Fruit fly (Drosophila melanogaster): ENCODE measurements around the gene IntS12.

IntS12 gene

DNA sequence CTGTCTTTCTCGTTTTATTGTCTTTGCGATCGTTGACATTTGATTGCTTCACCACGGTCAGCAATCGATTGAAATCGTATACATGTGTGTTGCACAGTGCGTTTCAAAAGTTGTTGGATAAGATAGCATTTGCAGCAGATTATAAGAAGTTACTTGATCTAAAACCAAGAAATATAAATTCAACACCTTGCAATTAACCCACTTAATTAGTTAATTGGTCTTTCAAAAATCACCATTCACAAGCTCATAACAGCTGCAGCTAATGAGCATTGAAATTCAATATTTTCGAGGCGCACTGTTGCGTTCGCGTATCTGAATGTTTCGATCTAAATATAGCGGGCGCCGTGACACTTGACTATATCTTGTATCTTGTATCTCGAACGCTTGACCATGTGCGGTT, 29.6 kb downstream of the IntS12 start (continued):
- TF ChIP-seq Oli (tag; optimal IDR thresholded peaks at IDR 0.05), result peak; percentile 60
- no peak for TF ChIP-seq br (optimal IDR thresholded peaks at IDR 0.05)
- no peak for TF ChIP-seq CG18599 (GFP tag; optimal IDR thresholded peaks at IDR 0.05)
- TF ChIP-seq slbo (GFP tag; IDR thresholded peaks at IDR 0.05), result peak; percentile 37; the same call in 1 of the 2 replicates
- no peak for TF ChIP-seq bcd (GFP tag; optimal IDR thresholded peaks at IDR 0.05)
- no peak for TF ChIP-seq CG6175 (GFP tag; IDR thresholded peaks at IDR 0.05)
- TF ChIP-seq CG16779 (GFP tag; IDR thresholded peaks at IDR 0.05), result no peak
- no peak for TF ChIP-seq CG9215 (GFP tag; IDR thresholded peaks at IDR 0.05)
- no peak for TF ChIP-seq CG8281 (tag; optimal IDR thresholded peaks at IDR 0.05)
- TF ChIP-seq bab2 (GFP tag; optimal IDR thresholded peaks at IDR 0.05), result no peak
- TF ChIP-seq fd64A (GFP tag; optimal IDR thresholded peaks at IDR 0.05), result no peak
- TF ChIP-seq maf-S (GFP tag; optimal IDR thresholded peaks at IDR 0.05), result no peak
- no peak for TF ChIP-seq cwo (GFP tag; optimal IDR thresholded peaks at IDR 0.05)
- TF ChIP-seq Doc2 (GFP tag; IDR thresholded peaks at IDR 0.05), result no peak
- peak in 1 of 2 experiments; percentile 2 for TF ChIP-seq Eip74EF (GFP tag; optimal IDR thresholded peaks at IDR 0.05)
- no peak for TF ChIP-seq Doc3 (GFP tag; IDR thresholded peaks at IDR 0.05; ENCODE audit: partially characterized antibody)
- TF ChIP-seq Drgx (GFP tag; IDR thresholded peaks at IDR 0.05), result 0 out of 2 replicates have a peak, but pooled peaks have one; percentile 42
- TF ChIP-seq CG43689 (GFP tag; IDR thresholded peaks at IDR 0.05), result no peak
- no peak for TF ChIP-seq CG1529 (GFP tag; optimal IDR thresholded peaks at IDR 0.05)
- no peak for TF ChIP-seq Bdp1 (GFP tag; optimal IDR thresholded peaks at IDR 0.05)
- peak; percentile 41 for TF ChIP-seq CG11504 (tag; optimal IDR thresholded peaks at IDR 0.05)
- no peak for TF ChIP-seq cato (GFP tag; optimal IDR thresholded peaks at IDR 0.05; ENCODE audit: borderline replicate concordance)
- no peak for TF ChIP-seq org-1 (GFP tag; optimal IDR thresholded peaks at IDR 0.05)
- TF ChIP-seq sim (GFP tag; IDR thresholded peaks at IDR 0.05), result no peak
- TF ChIP-seq Bteb2 (GFP tag; optimal IDR thresholded peaks at IDR 0.05), result no peak
- TF ChIP-seq CG13775 (GFP tag; optimal IDR thresholded peaks at IDR 0.05), result peak; percentile 18
- TF ChIP-seq PHDP (tag; optimal IDR thresholded peaks at IDR 0.05), result peak; percentile 39
- TF ChIP-seq Trl (optimal IDR thresholded peaks at IDR 0.05), result no peak
- no peak for TF ChIP-seq Trl (GFP tag; optimal IDR thresholded peaks at IDR 0.05)
- no peak for TF ChIP-seq D19A (tag; optimal IDR thresholded peaks at IDR 0.05)
- TF ChIP-seq da (GFP tag; optimal IDR thresholded peaks at IDR 0.05), result no peak
- no peak for TF ChIP-seq HLHmδ (GFP tag; optimal IDR thresholded peaks at IDR 0.05)
- TF ChIP-seq Med (GFP tag), result peak; percentile 63
- no peak for TF ChIP-seq slou (GFP tag; optimal IDR thresholded peaks at IDR 0.05)
- no peak for TF ChIP-seq Hand (GFP tag; optimal IDR thresholded peaks at IDR 0.05)
- TF ChIP-seq grau (tag; optimal IDR thresholded peaks at IDR 0.05), result peak; percentile 59
- TF ChIP-seq CG16815 (GFP tag; optimal IDR thresholded peaks at IDR 0.05), result no peak
- TF ChIP-seq CG9437 (GFP tag; optimal IDR thresholded peaks at IDR 0.05), result peak; percentile 12
- no peak for TF ChIP-seq CG17186 (GFP tag; optimal IDR thresholded peaks at IDR 0.05)
- TF ChIP-seq HmgD (GFP tag; optimal IDR thresholded peaks at IDR 0.05), result no peak
- TF ChIP-seq Aef1 (GFP tag; IDR thresholded peaks at IDR 0.05), result 0 out of 3 replicates have a peak, but pooled peaks have one; percentile 11
- TF ChIP-seq CG6254 (GFP tag; optimal IDR thresholded peaks at IDR 0.05), result no peak
- no peak for TF ChIP-seq lab (GFP tag; optimal IDR thresholded peaks at IDR 0.05)
- TF ChIP-seq CG9797 (GFP tag; optimal IDR thresholded peaks at IDR 0.05), result no peak
- TF ChIP-seq Sry-β (GFP tag; optimal IDR thresholded peaks at IDR 0.05), result no peak
- no peak for TF ChIP-seq CG11560 (tag; IDR thresholded peaks at IDR 0.05)
- TF ChIP-seq CG2875 (GFP tag; optimal IDR thresholded peaks at IDR 0.05), result no peak
- no peak for TF ChIP-seq run (tag; optimal IDR thresholded peaks at IDR 0.05)
- TF ChIP-seq D (optimal IDR thresholded peaks at IDR 0.05), result no peak
- TF ChIP-seq D (GFP tag; optimal IDR thresholded peaks at IDR 0.05), result no peak
- no peak for TF ChIP-seq jigr1 (GFP tag; IDR thresholded peaks at IDR 0.05)
- TF ChIP-seq seq (GFP tag; IDR thresholded peaks at IDR 0.05), result no peak

All from whole organism, embryonic.